Fruit fly (Drosophila melanogaster) whole organism, embryonic: ENCODE data around the gene gcm.
A peak's percentile ranks its signal among the peaks of the same experiment; 100 is the strongest.

Experiments
- Asciz ChIP-seq: fragments of 200-800 bp; sonication (Bioruptor generic); optimal IDR thresholded peaks from 2 replicates; lab custom pipeline; 2017; ENCODE audit warnings: missing biosample characterization, mild to moderate bottlenecking, missing genetic modification characterization, missing genetic modification reagents
- Atf6 ChIP-seq: fragments of 200-800 bp; sonication (Bioruptor generic); IDR thresholded peaks from 2 replicates; pipeline ENCODE4 v1.3.6; 2022; ENCODE audit warnings: missing biosample characterization, missing genetic modification characterization
- Bgb ChIP-seq: fragments of 200-800 bp; sonication (Bioruptor generic); IDR thresholded peaks from 2 replicates; pipeline ENCODE4 v1.3.6; 2022; ENCODE audit warnings: missing biosample characterization, missing genetic modification characterization; ENCODE audit not compliant: partially characterized antibody
- CG10147 ChIP-seq: fragments of 200-800 bp; sonication (Bioruptor generic); optimal IDR thresholded peaks from 2 replicates; lab custom pipeline; 2019; ENCODE audit warnings: missing biosample characterization, mild to moderate bottlenecking, missing genetic modification characterization, moderate library complexity
- CG10543 ChIP-seq: fragments of 200-800 bp; sonication (Bioruptor generic); optimal IDR thresholded peaks from 3 replicates; lab custom pipeline; 2017; ENCODE audit warnings: missing biosample characterization, mild to moderate bottlenecking, missing genetic modification characterization, moderate library complexity
- CG10959 ChIP-seq: fragments of 200-800 bp; sonication (Bioruptor generic); IDR thresholded peaks from 2 replicates; pipeline ENCODE4 v1.3.6; 2022; ENCODE audit warnings: missing biosample characterization, missing genetic modification characterization
- CG12104 ChIP-seq: fragments of 200-800 bp; sonication (Bioruptor generic); optimal IDR thresholded peaks from 3 replicates; lab custom pipeline; 2016; ENCODE audit warnings: missing biosample characterization, missing genetic modification characterization
- CG13296 ChIP-seq: fragments of 200-800 bp; sonication (Bioruptor generic); optimal IDR thresholded peaks from 3 replicates; lab custom pipeline; 2018; ENCODE audit warnings: missing biosample characterization, mild to moderate bottlenecking, missing genetic modification characterization
- CG1603 ChIP-seq: fragments of 200-800 bp; sonication (Bioruptor generic); optimal IDR thresholded peaks from 2 replicates; lab custom pipeline; 2019; ENCODE audit warnings: missing biosample characterization, mild to moderate bottlenecking, missing genetic modification characterization, moderate library complexity
- CG1647 ChIP-seq: fragments of 200-800 bp; sonication (Bioruptor generic); optimal IDR thresholded peaks from 3 replicates; lab custom pipeline; 2016; ENCODE audit warnings: missing biosample characterization, missing genetic modification characterization
- CG17186 ChIP-seq: fragments of 200-800 bp; sonication (Bioruptor generic); optimal IDR thresholded peaks from 3 replicates; lab custom pipeline; 2017; ENCODE audit warnings: missing biosample characterization, missing genetic modification reagents, missing genetic modification characterization
- CG17328 ChIP-seq: fragments of 200-800 bp; sonication (Bioruptor generic); IDR thresholded peaks from 2 replicates; pipeline ENCODE4 v1.3.6; 2022; ENCODE audit warnings: missing biosample characterization, missing genetic modification characterization
- CG17912 ChIP-seq: fragments of 200-800 bp; sonication (Bioruptor generic); optimal IDR thresholded peaks from 2 replicates; lab custom pipeline; 2018; ENCODE audit warnings: missing biosample characterization, mild to moderate bottlenecking, missing genetic modification characterization
- CG1832 ChIP-seq: fragments of 200-800 bp; sonication (Bioruptor generic); optimal IDR thresholded peaks from 2 replicates; lab custom pipeline; 2017; ENCODE audit warnings: missing biosample characterization, mild to moderate bottlenecking, missing genetic modification characterization, inconsistent platforms
- CG18476 ChIP-seq: fragments of 200-800 bp; sonication (Bioruptor generic); optimal IDR thresholded peaks from 2 replicates; lab custom pipeline; 2016; ENCODE audit warnings: missing biosample characterization, mild to moderate bottlenecking, missing genetic modification characterization
- CG2199 ChIP-seq: fragments of 200-800 bp; sonication (Bioruptor generic); IDR thresholded peaks from 3 replicates; pipeline ENCODE4 v1.3.6; 2022; ENCODE audit warnings: missing biosample characterization, missing genetic modification characterization
- CG30403 ChIP-seq: fragments of 200-800 bp; sonication (Bioruptor generic); optimal IDR thresholded peaks from 3 replicates; lab custom pipeline; 2016; ENCODE audit warnings: missing biosample characterization, missing genetic modification characterization
- CG31441 ChIP-seq: fragments of 200-800 bp; sonication (Bioruptor generic); IDR thresholded peaks from 2 replicates; pipeline ENCODE4 v1.3.6; 2022; ENCODE audit warnings: missing biosample characterization, missing genetic modification characterization
- CG34376 ChIP-seq: fragments of 200-800 bp; sonication (Bioruptor generic); optimal IDR thresholded peaks from 2 replicates; lab custom pipeline; 2018; ENCODE audit warnings: missing biosample characterization, mild to moderate bottlenecking, missing genetic modification characterization
- CG6254 ChIP-seq: fragments of 200-800 bp; sonication (Bioruptor generic); optimal IDR thresholded peaks from 3 replicates; lab custom pipeline; 2017; ENCODE audit warnings: mild to moderate bottlenecking, missing biosample characterization, missing genetic modification reagents, missing genetic modification characterization
- CG8478 ChIP-seq: fragments of >200 bp; optimal IDR thresholded peaks from 2 replicates; lab custom pipeline; 2018
- CG8765 ChIP-seq: fragments of 200-800 bp; sonication (Bioruptor generic); IDR thresholded peaks from 2 replicates; pipeline ENCODE4 v1.3.6; 2022; ENCODE audit warnings: missing biosample characterization, missing genetic modification characterization
- Gug ChIP-seq: fragments of 200-800 bp; sonication (Bioruptor generic); IDR thresholded peaks from 4 replicates; pipeline ENCODE4 v1.3.6; 2022; ENCODE audit warnings: missing biosample characterization, missing genetic modification characterization
- HmgZ ChIP-seq: fragments of 200-800 bp; sonication (Bioruptor generic); optimal IDR thresholded peaks from 2 replicates; lab custom pipeline; 2018; ENCODE audit warnings: missing biosample characterization, mild to moderate bottlenecking, missing genetic modification characterization
- Med ChIP-seq: fragments of 200-800 bp; sonication (Bioruptor generic); peaks from one replicate; lab custom pipeline; 2016; ENCODE audit warnings: missing biosample characterization, missing genetic modification characterization, mild to moderate bottlenecking, inconsistent platforms, moderate library complexity
- NC2β ChIP-seq: fragments of 200-800 bp; sonication (Bioruptor generic); optimal IDR thresholded peaks from 2 replicates; lab custom pipeline; 2016; ENCODE audit warnings: missing biosample characterization, missing genetic modification characterization
- Pdp1 ChIP-seq, 2 experiments: fragments of 200-800 bp; sonication (Bioruptor generic); optimal IDR thresholded peaks; 3 replicates each; lab custom pipeline; 2016; ENCODE audit warnings: missing biosample characterization in 2 of 2, missing genetic modification characterization in 2 of 2, mild to moderate bottlenecking in 1 of 2, moderate library complexity in 1 of 2
- ci ChIP-seq: fragments of 200-800 bp; sonication (Bioruptor generic); IDR thresholded peaks from 3 replicates; pipeline ENCODE4 v1.3.6; 2022; ENCODE audit warnings: missing biosample characterization, missing genetic modification characterization
- croc ChIP-seq: fragments of 200-800 bp; sonication (Bioruptor generic); conservative IDR thresholded peaks from 3 replicates; pipeline ENCODE4 v1.3.6; 2022; ENCODE audit warnings: missing biosample characterization, missing genetic modification characterization
- dan ChIP-seq: fragments of 200-800 bp; sonication (Bioruptor generic); IDR thresholded peaks from 2 replicates; pipeline ENCODE4 v1.3.6; 2022; ENCODE audit warnings: missing biosample characterization, missing genetic modification characterization
- exex ChIP-seq: fragments of 200-800 bp; sonication (Bioruptor generic); optimal IDR thresholded peaks from 4 replicates; lab custom pipeline; 2018; ENCODE audit warnings: missing biosample characterization, mild to moderate bottlenecking, missing genetic modification characterization, moderate library complexity
- fu2 ChIP-seq: fragments of 200-800 bp; sonication (Bioruptor generic); optimal IDR thresholded peaks from 2 replicates; lab custom pipeline; 2016; ENCODE audit warnings: missing biosample characterization, missing genetic modification characterization
- grn ChIP-seq: fragments of 200-800 bp; sonication (Bioruptor generic); optimal IDR thresholded peaks from 3 replicates; lab custom pipeline; 2017; ENCODE audit warnings: missing biosample characterization, missing genetic modification characterization
- knrl ChIP-seq: fragments of 200-800 bp; sonication (Bioruptor generic); IDR thresholded peaks from 3 replicates; pipeline ENCODE4 v1.3.6; 2022; ENCODE audit warnings: missing biosample characterization, missing genetic modification characterization; ENCODE audit not compliant: partially characterized antibody
- lilli ChIP-seq: fragments of 200-800 bp; sonication (Bioruptor generic); optimal IDR thresholded peaks from 3 replicates; lab custom pipeline; 2016; ENCODE audit warnings: missing biosample characterization, missing genetic modification characterization
- mirr ChIP-seq: fragments of 200-800 bp; sonication (Bioruptor generic); optimal IDR thresholded peaks from 3 replicates; lab custom pipeline; 2018; ENCODE audit warnings: missing biosample characterization, mild to moderate bottlenecking, missing genetic modification characterization
- odd ChIP-seq: fragments of 200-800 bp; sonication (Bioruptor generic); optimal IDR thresholded peaks from 2 replicates; lab custom pipeline; 2017; ENCODE audit warnings: missing biosample characterization, mild to moderate bottlenecking, missing genetic modification characterization
- pb ChIP-seq: fragments of 200-800 bp; sonication (Bioruptor generic); optimal IDR thresholded peaks from 3 replicates; lab custom pipeline; 2016; ENCODE audit warnings: missing biosample characterization, missing genetic modification characterization
- peb ChIP-seq: fragments of 200-800 bp; sonication (Bioruptor generic); IDR thresholded peaks from 2 replicates; pipeline ENCODE4 v1.3.6; 2022; ENCODE audit warnings: missing biosample characterization, missing genetic modification characterization
- row ChIP-seq: fragments of 200-800 bp; sonication (Bioruptor generic); IDR thresholded peaks from 3 replicates; pipeline ENCODE4 v1.3.6; 2022; ENCODE audit warnings: missing biosample characterization, missing genetic modification characterization
- sens ChIP-seq: fragments of 200-800 bp; sonication (Bioruptor generic); peaks from one replicate; lab custom pipeline; 2016; ENCODE audit warnings: missing biosample characterization, missing genetic modification characterization
- so ChIP-seq: fragments of 200-800 bp; sonication (Bioruptor generic); IDR thresholded peaks from 3 replicates; pipeline ENCODE4 v1.3.6; 2022; ENCODE audit warnings: missing biosample characterization, missing genetic modification characterization
- sug ChIP-seq: fragments of 200-800 bp; optimal IDR thresholded peaks from 2 replicates; lab custom pipeline; 2019; ENCODE audit warnings: missing biosample characterization, mild to moderate bottlenecking, missing genetic modification characterization, moderate library complexity
- tin ChIP-seq: fragments of 200-800 bp; sonication (Bioruptor generic); optimal IDR thresholded peaks from 3 replicates; lab custom pipeline; 2016; ENCODE audit warnings: missing biosample characterization, missing genetic modification characterization
- tio ChIP-seq: fragments of 200-800 bp; sonication (Bioruptor generic); optimal IDR thresholded peaks from 2 replicates; lab custom pipeline; 2017; ENCODE audit warnings: missing biosample characterization, missing genetic modification characterization, inconsistent platforms
- twi ChIP-seq: fragments of 200-800 bp; optimal IDR thresholded peaks from 2 replicates; lab custom pipeline; 2019; ENCODE audit warnings: missing biosample characterization, mild to moderate bottlenecking, missing genetic modification characterization, moderate library complexity
- vnd ChIP-seq: fragments of 200-800 bp; sonication (Bioruptor generic); IDR thresholded peaks from 3 replicates; pipeline ENCODE4 v1.3.6; 2022; ENCODE audit warnings: missing biosample characterization, missing genetic modification characterization; ENCODE audit not compliant: partially characterized antibody

Gene gcm

dm6 chr2L:9615561-9615960 lies 34.0 kb upstream of the gcm start:
- no peak for TF ChIP-seq CG10959
- TF ChIP-seq Med (GFP tag; lab: Kevin White, UChicago): peak; percentile 65
- TF ChIP-seq Bgb (GFP tag; lab: Robert Waterston, UW): peak; percentile 6; the same call in 1 of the 2 replicates
- TF ChIP-seq, all 482 proteins: peak for 2

dm6 chr2L:9614674-9615258 lies 33.2 kb upstream of the gcm start:
- peak; percentile 83 for TF ChIP-seq sug (tag; lab: Kevin White, UChicago)
- 0 out of 2 replicates have a peak, but pooled peaks have one; percentile 10 for TF ChIP-seq Atf6 (GFP tag; lab: Robert Waterston, UW)
- peak; percentile 65 for TF ChIP-seq sens (GFP tag; lab: Kevin White, UChicago)
- TF ChIP-seq Med (GFP tag; lab: Kevin White, UChicago): peak; percentile 60
- TF ChIP-seq mirr (GFP tag; lab: Kevin White, UChicago): peak; percentile 77
- no peak for TF ChIP-seq odd (GFP tag; lab: Kevin White, UChicago)
- TF ChIP-seq exex (tag; lab: Kevin White, UChicago): peak; percentile 76
- no peak for TF ChIP-seq fu2 (GFP tag; lab: Kevin White, UChicago)
- 0 out of 3 replicates have a peak, but pooled peaks have one; percentile 51 for TF ChIP-seq CG2199 (GFP tag; lab: Robert Waterston, UW)
- TF ChIP-seq grn (GFP tag; lab: Kevin White, UChicago): peak; percentile 58
- no peak for TF ChIP-seq CG17328
- peak; percentile 57 for TF ChIP-seq CG10543 (GFP tag; lab: Kevin White, UChicago)
- peak; percentile 57 for TF ChIP-seq CG34376 (GFP tag; lab: Kevin White, UChicago)
- peak; percentile 6 for TF ChIP-seq HmgZ (tag; lab: Kevin White, UChicago)
- peak; percentile 42; the same call in 1 of the 3 replicates for TF ChIP-seq ci (GFP tag; lab: Robert Waterston, UW)
- peak; percentile 3 for TF ChIP-seq CG1603

dm6 chr2L:9613922-9614321 lies 32.4 kb upstream of the gcm start:
- TF ChIP-seq Asciz (peak; percentile 62), CG1832 (GFP tag; lab: Kevin White, UChicago) (no peak), CG10147 (no peak), row (GFP tag; lab: Robert Waterston, UW) (peak; percentile 61), dan (GFP tag; lab: Robert Waterston, UW) (no peak), lilli (peak; percentile 22), CG31441 (GFP tag; lab: Robert Waterston, UW) (no peak; the same call in 1 of the 2 replicates), pb (GFP tag; lab: Kevin White, UChicago) (no peak), Gug (GFP tag; lab: Robert Waterston, UW) (peak; percentile 18; the same call in 1 of the 4 replicates), CG17186 (GFP tag; lab: Kevin White, UChicago) (no peak), CG17912 (GFP tag; lab: Kevin White, UChicago) (no peak), knrl (GFP tag; lab: Robert Waterston, UW) (no peak), so (GFP tag; lab: Robert Waterston, UW) (no peak), CG30403 (GFP tag; lab: Kevin White, UChicago) (no peak), exex (tag; lab: Kevin White, UChicago) (no peak), croc (no peak), NC2β (GFP tag; lab: Kevin White, UChicago) (no peak), CG1603 (peak; percentile 32), vnd (GFP tag; lab: Robert Waterston, UW) (no peak), Pdp1 (GFP tag; optimal IDR thresholded peaks at IDR 0.05; lab: Kevin White, UChicago) (peak in 1 of 2 experiments; percentile 58), ci (GFP tag; lab: Robert Waterston, UW) (peak; percentile 34; the same call in 1 of the 3 replicates), CG1647 (GFP tag; lab: Kevin White, UChicago) (no peak), CG8478 (no peak), CG12104 (no peak), tio (no peak), CG6254 (GFP tag; lab: Kevin White, UChicago) (peak; percentile 99), tin (GFP tag; lab: Kevin White, UChicago) (no peak), twi (tag; lab: Kevin White, UChicago) (no peak), CG18476 (GFP tag; lab: Kevin White, UChicago) (no peak), CG13296 (GFP tag; lab: Kevin White, UChicago) (peak; percentile 3), CG8765 (GFP tag; lab: Robert Waterston, UW) (no peak), peb (GFP tag; lab: Robert Waterston, UW) (no peak)
